Worm (Caenorhabditis elegans) whole organism, L3 larva: ENCODE data around the gene C13A2.9.

ENCODE experiments used
- R02D3.7 ChIP-seq: fragments of 150-350 bp; optimal IDR thresholded peaks from 2 replicates; lab custom pipeline; 2014; ENCODE audit warnings: missing biosample characterization, missing genetic modification characterization
- aly-2 ChIP-seq: fragments of 150-350 bp; optimal IDR thresholded peaks from 2 replicates; lab custom pipeline; 2014; ENCODE audit warnings: missing biosample characterization, missing genetic modification characterization
- ama-1 ChIP-seq: fragments of 150-350 bp; optimal IDR thresholded peaks from 2 replicates; lab custom pipeline; 2018
- ceh-28 ChIP-seq: fragments of 150-350 bp; optimal IDR thresholded peaks from 2 replicates; lab custom pipeline; 2014; ENCODE audit warnings: missing biosample characterization, missing genetic modification reagents, missing genetic modification characterization
- ceh-82 ChIP-seq: fragments of 150-350 bp; optimal IDR thresholded peaks from 2 replicates; lab custom pipeline; 2014; ENCODE audit warnings: missing biosample characterization, missing genetic modification characterization
- egl-27 ChIP-seq: sonication (generic microtip); optimal IDR thresholded peaks from 4 replicates; lab custom pipeline; 2017; ENCODE audit warnings: missing biosample characterization, missing genetic modification reagents, missing genetic modification characterization
- egl-5 ChIP-seq: fragments of 150-350 bp; optimal IDR thresholded peaks from 2 replicates; lab custom pipeline; 2017; ENCODE audit warnings: missing biosample characterization, missing genetic modification reagents, missing genetic modification characterization, inconsistent platforms
- elt-2 ChIP-seq: sonication (generic microtip); optimal IDR thresholded peaks from 2 replicates; lab custom pipeline; 2016; ENCODE audit warnings: missing genetic modification reagents, mild to moderate bottlenecking, missing genetic modification characterization, missing compliant biosample characterization
- elt-3 ChIP-seq, 3 experiments: fragments of 150-350 bp in 1 of 3; sonication (generic microtip) in 2 of 3; optimal IDR thresholded peaks; 2 replicates in 2 of 3; 4 replicates in 1 of 3; lab custom pipeline; 2014 to 2017; ENCODE audit warnings: missing biosample characterization in 3 of 3, missing genetic modification characterization in 3 of 3
- eor-1 ChIP-seq, 2 experiments: fragments of 150-350 bp; optimal IDR thresholded peaks; 2 replicates each; lab custom pipeline; 2014 to 2018; ENCODE audit warnings: missing biosample characterization in 2 of 2, missing genetic modification characterization in 2 of 2
- fkh-2 ChIP-seq: fragments of 150-350 bp; optimal IDR thresholded peaks from 2 replicates; lab custom pipeline; 2014; ENCODE audit warnings: missing biosample characterization, missing genetic modification reagents, missing genetic modification characterization
- fos-1 ChIP-seq: fragments of 150-350 bp; optimal IDR thresholded peaks from 2 replicates; lab custom pipeline; 2014; ENCODE audit warnings: missing biosample characterization, missing genetic modification characterization
- hmg-11 ChIP-seq: sonication (generic microtip); optimal IDR thresholded peaks from 2 replicates; lab custom pipeline; 2016; ENCODE audit warnings: missing genetic modification characterization, missing compliant biosample characterization
- jun-1 ChIP-seq: fragments of 150-350 bp; optimal IDR thresholded peaks from 2 replicates; lab custom pipeline; 2014; ENCODE audit warnings: missing biosample characterization, missing genetic modification reagents, missing genetic modification characterization
- lin-15B ChIP-seq: fragments of 150-350 bp; optimal IDR thresholded peaks from 2 replicates; lab custom pipeline; 2014; ENCODE audit warnings: missing biosample characterization, missing genetic modification characterization
- lin-39 ChIP-seq: fragments of 150-350 bp; optimal IDR thresholded peaks from 2 replicates; lab custom pipeline; 2018; ENCODE audit warnings: missing biosample characterization, missing genetic modification reagents, missing genetic modification characterization
- lsy-12 ChIP-seq: sonication (generic microtip); optimal IDR thresholded peaks from 2 replicates; lab custom pipeline; 2016; ENCODE audit warnings: mild to moderate bottlenecking, missing genetic modification characterization, missing compliant biosample characterization
- mdl-1 ChIP-seq: fragments of 150-350 bp; optimal IDR thresholded peaks from 2 replicates; lab custom pipeline; 2014; ENCODE audit warnings: missing biosample characterization, missing genetic modification characterization
- nfya-1 ChIP-seq: sonication (generic microtip); optimal IDR thresholded peaks from 2 replicates; lab custom pipeline; 2017; ENCODE audit warnings: missing genetic modification characterization, mild to moderate bottlenecking, missing compliant biosample characterization, antibody characterized with exemption, moderate library complexity; ENCODE audit not compliant: insufficient read depth
- nhr-11 ChIP-seq: fragments of 150-350 bp; optimal IDR thresholded peaks from 2 replicates; lab custom pipeline; 2014; ENCODE audit warnings: missing biosample characterization, missing genetic modification characterization
- nhr-12 ChIP-seq: fragments of 150-350 bp; optimal IDR thresholded peaks from 2 replicates; lab custom pipeline; 2014; ENCODE audit warnings: missing biosample characterization, missing genetic modification characterization
- nhr-23 ChIP-seq: fragments of 150-350 bp; optimal IDR thresholded peaks from 2 replicates; lab custom pipeline; 2014; ENCODE audit warnings: missing biosample characterization, missing genetic modification reagents, missing genetic modification characterization
- nhr-237 ChIP-seq: fragments of 150-350 bp; optimal IDR thresholded peaks from 2 replicates; lab custom pipeline; 2014; ENCODE audit warnings: missing biosample characterization, missing genetic modification characterization
- nhr-28 ChIP-seq: fragments of 150-350 bp; optimal IDR thresholded peaks from 2 replicates; lab custom pipeline; 2014; ENCODE audit warnings: missing biosample characterization, missing genetic modification characterization
- nhr-43 ChIP-seq: sonication (generic microtip); optimal IDR thresholded peaks from 2 replicates; lab custom pipeline; 2016; ENCODE audit warnings: mild to moderate bottlenecking, missing genetic modification characterization, missing compliant biosample characterization; ENCODE audit not compliant: poor library complexity, severe bottlenecking
- nhr-67 ChIP-seq: fragments of 150-350 bp; optimal IDR thresholded peaks from 2 replicates; lab custom pipeline; 2014; ENCODE audit warnings: missing biosample characterization, missing genetic modification characterization
- nhr-76 ChIP-seq: fragments of 150-350 bp; sonication (generic microtip); optimal IDR thresholded peaks from 5 replicates; lab custom pipeline; 2014; ENCODE audit warnings: missing biosample characterization, missing genetic modification characterization
- pha-4 ChIP-seq: fragments of 150-350 bp; optimal IDR thresholded peaks from 2 replicates; lab custom pipeline; 2014; ENCODE audit warnings: missing biosample characterization, missing genetic modification reagents, missing genetic modification characterization
- sea-2 ChIP-seq: fragments of 150-350 bp; sonication (generic microtip); optimal IDR thresholded peaks from 4 replicates; lab custom pipeline; 2014; ENCODE audit warnings: missing biosample characterization, missing genetic modification reagents, missing genetic modification characterization
- skn-1 ChIP-seq: fragments of 150-350 bp; optimal IDR thresholded peaks from 2 replicates; lab custom pipeline; 2014; ENCODE audit warnings: missing biosample characterization, missing genetic modification characterization
- tbx-2 ChIP-seq: sonication (generic microtip); optimal IDR thresholded peaks from 2 replicates; lab custom pipeline; 2016; ENCODE audit warnings: mild to moderate bottlenecking, missing genetic modification characterization, missing compliant biosample characterization
- unc-39 ChIP-seq: sonication (generic microtip); optimal IDR thresholded peaks from 4 replicates; lab custom pipeline; 2017; ENCODE audit warnings: missing biosample characterization, missing genetic modification characterization
- unc-62 ChIP-seq: fragments of 150-350 bp; sonication (generic microtip); optimal IDR thresholded peaks from 4 replicates; lab custom pipeline; 2014; ENCODE audit warnings: missing biosample characterization, missing genetic modification reagents, missing genetic modification characterization
- ztf-11 ChIP-seq: fragments of 150-350 bp; optimal IDR thresholded peaks from 2 replicates; lab custom pipeline; 2014; ENCODE audit warnings: missing biosample characterization, missing genetic modification characterization

C13A2.9 gene

ce11 chrV:7236694-7237093, 27.2 kb downstream of the C13A2.9 start:
- TF ChIP-seq ceh-82 (tag; lab: Kevin White, UChicago) (no peak), elt-2 (tag; lab: Kevin White, UChicago) (no peak), egl-27 (tag; lab: Kevin White, UChicago) (no peak), nhr-11 (tag; lab: Kevin White, UChicago) (no peak), nhr-76 (no peak), mdl-1 (tag; lab: Kevin White, UChicago) (no peak), egl-5 (tag; lab: Kevin White, UChicago) (no peak), jun-1 (tag; lab: Kevin White, UChicago) (no peak), lsy-12 (tag; lab: Kevin White, UChicago) (no peak), lin-39 (no peak), nhr-28 (tag; lab: Kevin White, UChicago) (no peak)

DNA sequence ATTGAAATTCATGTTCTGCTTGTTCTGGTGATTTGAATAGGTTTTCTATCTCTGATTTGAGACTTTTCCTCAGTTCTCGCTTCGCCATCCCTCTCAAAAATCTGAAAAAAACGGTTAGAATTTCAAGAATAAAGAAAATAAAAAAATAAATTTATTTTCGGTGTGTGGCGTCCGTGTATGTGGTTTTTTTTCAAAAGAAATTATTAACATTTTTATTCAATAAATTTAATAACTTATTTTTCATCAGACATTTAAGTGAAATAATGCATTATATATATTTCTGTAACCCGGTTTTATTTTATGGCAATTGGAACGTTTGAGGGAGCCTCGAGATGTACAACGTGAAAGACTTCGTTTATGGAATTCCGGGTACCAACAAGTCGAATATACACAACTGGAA, 29.2 kb downstream of the C13A2.9 start, which contains the start of gene C05C8.5:
C05C8.5 (minus strand) TSS at position 101 of the 400 bp plus-strand sequence.
- TF ChIP-seq unc-39, result no peak
- no peak for TF ChIP-seq nhr-43 (tag; lab: Kevin White, UChicago)
- TF ChIP-seq nfya-1 (tag; lab: Kevin White, UChicago), result no peak
- no peak for TF ChIP-seq elt-3 (tag; optimal IDR thresholded peaks at IDR 0.05; lab: Kevin White, UChicago)
- TF ChIP-seq aly-2 (tag; lab: Kevin White, UChicago), result no peak

DNA sequence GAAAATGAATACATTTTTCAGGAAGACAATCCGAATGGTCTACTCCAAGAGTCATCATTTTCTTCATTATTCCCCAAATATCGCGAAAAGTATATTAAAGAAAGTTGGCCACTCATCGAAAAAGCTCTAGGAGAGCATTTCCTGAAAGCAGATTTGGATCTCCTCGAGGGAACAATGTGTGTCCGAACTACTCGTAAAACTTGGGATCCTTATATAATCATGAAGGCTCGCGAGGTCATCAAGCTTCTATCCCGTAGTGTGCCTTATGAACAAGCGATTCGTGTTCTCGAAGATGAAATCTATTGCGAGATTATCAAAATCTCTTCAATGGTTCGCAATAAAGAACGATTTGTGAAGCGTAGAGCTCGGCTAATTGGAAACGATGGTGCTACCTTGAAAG, 32.4 kb downstream of the C13A2.9 start:
- TF ChIP-seq eor-1 (tag; optimal IDR thresholded peaks at IDR 0.05; lab: Kevin White, UChicago) (no peak), nhr-11 (tag; lab: Kevin White, UChicago) (no peak), lsy-12 (tag; lab: Kevin White, UChicago) (no peak), nhr-237 (tag; lab: Kevin White, UChicago) (no peak), ceh-82 (tag; lab: Kevin White, UChicago) (no peak), skn-1 (no peak), fkh-2 (no peak), jun-1 (tag; lab: Kevin White, UChicago) (no peak), ztf-11 (tag; lab: Kevin White, UChicago) (no peak), pha-4 (tag; lab: Kevin White, UChicago) (no peak), egl-27 (tag; lab: Kevin White, UChicago) (no peak), fos-1 (tag; lab: Kevin White, UChicago) (no peak), ama-1 (lab: Kevin White, UChicago) (no peak), egl-5 (tag; lab: Kevin White, UChicago) (no peak), elt-2 (tag; lab: Kevin White, UChicago) (no peak), ceh-28 (no peak), unc-62 (GFP tag; lab: Kevin White, UChicago) (no peak), nhr-12 (tag; lab: Kevin White, UChicago) (no peak), lin-15B (no peak)

DNA sequence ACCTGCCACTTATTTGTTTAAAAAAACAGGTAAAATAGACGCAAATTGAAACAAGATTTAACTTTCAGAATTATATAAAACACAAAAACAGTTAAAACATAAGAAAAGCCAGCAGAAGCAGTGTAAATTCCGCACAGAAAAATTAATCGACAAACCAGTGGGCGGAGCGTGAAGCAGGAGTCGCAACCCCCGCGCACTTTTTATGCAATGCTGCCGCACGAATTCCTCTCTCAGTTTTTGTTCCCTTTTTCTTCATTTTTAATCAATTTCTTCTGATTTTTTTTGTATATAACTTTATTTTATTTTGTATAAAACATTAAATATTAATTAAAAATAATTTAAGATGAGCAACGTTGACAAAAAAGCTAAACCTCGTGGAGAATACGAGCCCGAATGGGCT, 33.1 kb downstream of the C13A2.9 start, which contains the start of the genes gei-6 and krr-1:
gei-6 (minus strand) TSS at position 2 of the 400 bp plus-strand sequence.
krr-1 (plus strand) TSS at position 344 of the 400 bp plus-strand sequence.
- TF ChIP-seq nhr-67 (tag; lab: Kevin White, UChicago), result no peak
- TF ChIP-seq nhr-12 (tag; lab: Kevin White, UChicago), result no peak
- TF ChIP-seq hmg-11, result peak; percentile 73
- TF ChIP-seq pha-4 (tag; lab: Kevin White, UChicago), result peak; percentile 65
- peak; percentile 17 for TF ChIP-seq R02D3.7 (tag; lab: Kevin White, UChicago)
- TF ChIP-seq elt-2 (tag; lab: Kevin White, UChicago), result peak; percentile 14
- peak; percentile 50 for TF ChIP-seq nhr-23 (tag; lab: Kevin White, UChicago)
- TF ChIP-seq lin-39, result peak; percentile 12
- peak; percentile 20 for TF ChIP-seq nhr-43 (tag; lab: Kevin White, UChicago)
- no peak for TF ChIP-seq sea-2
- peak; percentile 58 for TF ChIP-seq nfya-1 (tag; lab: Kevin White, UChicago)
- TF ChIP-seq skn-1, result no peak
- TF ChIP-seq lin-15B, result peak; percentile 78
- TF ChIP-seq, all 47 proteins: peak for 9

DNA sequence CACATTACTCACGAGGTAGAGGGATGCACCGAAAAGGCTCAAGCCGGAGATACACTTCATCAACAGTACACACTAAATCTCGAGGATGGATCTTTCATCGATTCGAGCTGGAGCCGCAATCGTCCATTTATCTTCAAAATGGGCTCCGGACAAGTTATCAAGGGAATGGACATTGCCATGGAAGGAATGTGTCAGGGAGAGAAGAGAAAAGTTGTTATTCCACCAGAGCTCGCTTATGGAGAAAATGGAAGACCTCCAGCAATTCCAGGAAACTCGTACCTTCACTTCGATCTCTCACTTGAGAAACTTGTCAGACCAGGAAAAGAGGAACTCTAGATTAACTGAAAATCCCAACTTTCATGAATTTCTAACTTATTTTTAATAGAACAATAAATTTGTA, 38.0 kb downstream of the C13A2.9 start:
- TF ChIP-seq skn-1 (no peak), ceh-28 (no peak), R02D3.7 (tag; lab: Kevin White, UChicago) (no peak), nhr-237 (tag; lab: Kevin White, UChicago) (no peak), unc-62 (GFP tag; lab: Kevin White, UChicago) (no peak), ceh-82 (tag; lab: Kevin White, UChicago) (no peak), elt-2 (tag; lab: Kevin White, UChicago) (no peak), nhr-43 (tag; lab: Kevin White, UChicago) (no peak), egl-5 (tag; lab: Kevin White, UChicago) (no peak), nhr-12 (tag; lab: Kevin White, UChicago) (no peak), nhr-11 (tag; lab: Kevin White, UChicago) (no peak), elt-3 (tag; optimal IDR thresholded peaks at IDR 0.05; lab: Kevin White, UChicago) (no peak), egl-27 (tag; lab: Kevin White, UChicago) (no peak), hmg-11 (no peak), tbx-2 (tag; lab: Kevin White, UChicago) (no peak)
- TF ChIP-seq, all 47 proteins: peak for 0
